Fruit fly (Drosophila melanogaster): ENCODE data around the gene CG17712.

The CG17712 gene

dm6 chr2L:1729607-1730011 is 22.3 kb downstream of the CG17712 start, which contains the start of the genes Eno and CG31937 (continued):
- no peak for TF ChIP-seq Sox100B (GFP tag; optimal IDR thresholded peaks at IDR 0.05)
- TF ChIP-seq Bdp1 (GFP tag; optimal IDR thresholded peaks at IDR 0.05), result peak; percentile 12
- TF ChIP-seq CG11504 (tag; optimal IDR thresholded peaks at IDR 0.05), result peak; percentile 48
- no peak for TF ChIP-seq Mes4 (GFP tag; optimal IDR thresholded peaks at IDR 0.05)
- TF ChIP-seq crp (GFP tag; optimal IDR thresholded peaks at IDR 0.05), result peak; percentile 6 to 88
- TF ChIP-seq dmrt99B (tag; optimal IDR thresholded peaks at IDR 0.05), result peak; percentile 40
- peak; percentile 44 for TF ChIP-seq CG13894 (tag; optimal IDR thresholded peaks at IDR 0.05)
- TF ChIP-seq CG3281 (GFP tag; optimal IDR thresholded peaks at IDR 0.05), result peak; percentile 62
- TF ChIP-seq Fer3 (tag; optimal IDR thresholded peaks at IDR 0.05), result peak; percentile 27
- 0 out of 3 replicates have a peak, but pooled peaks have one; percentile 21 for TF ChIP-seq croc (GFP tag; conservative IDR thresholded peaks at IDR 0.05)
- peak; percentile 51 for TF ChIP-seq HLH54F (GFP tag; optimal IDR thresholded peaks at IDR 0.05)
- no peak for TF ChIP-seq Abd-B (GFP tag; optimal IDR thresholded peaks at IDR 0.05)
- TF ChIP-seq unc-4 (GFP tag; IDR thresholded peaks at IDR 0.05; ENCODE audit: partially characterized antibody), result 0 out of 2 replicates have a peak, but pooled peaks have one; percentile 22
- peak; percentile 4 for TF ChIP-seq chn (GFP tag; optimal IDR thresholded peaks at IDR 0.05)
- peak; percentile 49 for TF ChIP-seq Drgx (GFP tag; IDR thresholded peaks at IDR 0.05)
- 0 out of 2 replicates have a peak, but pooled peaks have one; percentile 21 for TF ChIP-seq CG3847 (GFP tag; IDR thresholded peaks at IDR 0.05)
- no peak for TF ChIP-seq Ets97D (GFP tag; optimal IDR thresholded peaks at IDR 0.05)
- TF ChIP-seq CG7786 (GFP tag; optimal IDR thresholded peaks at IDR 0.05), result peak; percentile 67
- no peak for TF ChIP-seq Awh (GFP tag; IDR thresholded peaks at IDR 0.05)
- TF ChIP-seq CG4328 (GFP tag; optimal IDR thresholded peaks at IDR 0.05), result no peak
- no peak for TF ChIP-seq YL-1 (GFP tag; optimal IDR thresholded peaks at IDR 0.05)
- no peak for TF ChIP-seq pfk (GFP tag; optimal IDR thresholded peaks at IDR 0.05)
- no peak for TF ChIP-seq CG17186 (GFP tag; optimal IDR thresholded peaks at IDR 0.05)
- TF ChIP-seq CG14014 (GFP tag; IDR thresholded peaks at IDR 0.05), result peak; percentile 56
- TF ChIP-seq Camta (GFP tag; optimal IDR thresholded peaks at IDR 0.05), result no peak
- TF ChIP-seq cato (GFP tag; optimal IDR thresholded peaks at IDR 0.05; ENCODE audit: borderline replicate concordance), result no peak
- peak; percentile 93 for TF ChIP-seq sens (GFP tag)
- TF ChIP-seq ERR (GFP tag; optimal IDR thresholded peaks at IDR 0.05), result no peak
- TF ChIP-seq HHEX (GFP tag; optimal IDR thresholded peaks at IDR 0.05), result peak; percentile 53
- TF ChIP-seq Optix (GFP tag; IDR thresholded peaks at IDR 0.05), result 0 out of 3 replicates have a peak, but pooled peaks have one; percentile 8
- no peak for TF ChIP-seq CG9797 (GFP tag; optimal IDR thresholded peaks at IDR 0.05)
- TF ChIP-seq CG14710 (tag; optimal IDR thresholded peaks at IDR 0.05), result peak; percentile 1
- no peak for TF ChIP-seq CG4707 (GFP tag; optimal IDR thresholded peaks at IDR 0.05)
- TF ChIP-seq CG3838 (GFP tag; optimal IDR thresholded peaks at IDR 0.05), result no peak
- TF ChIP-seq E2f2 (GFP tag; IDR thresholded peaks at IDR 0.05), result peak; percentile 68
- TF ChIP-seq disco-r (GFP tag; optimal IDR thresholded peaks at IDR 0.05), result peak; percentile 19
- no peak for TF ChIP-seq Neu2 (GFP tag; optimal IDR thresholded peaks at IDR 0.05; ENCODE audit: borderline replicate concordance)
- TF ChIP-seq CG31388 (GFP tag; optimal IDR thresholded peaks at IDR 0.05), result no peak
- TF ChIP-seq D19B (GFP tag; optimal IDR thresholded peaks at IDR 0.05), result no peak
- TF ChIP-seq bigmax (GFP tag; optimal IDR thresholded peaks at IDR 0.05), result no peak
- no peak for TF ChIP-seq CG15696 (tag; optimal IDR thresholded peaks at IDR 0.05)
- TF ChIP-seq org-1 (GFP tag; optimal IDR thresholded peaks at IDR 0.05), result peak; percentile 14
- peak; percentile 30 for TF ChIP-seq CG2116 (GFP tag; optimal IDR thresholded peaks at IDR 0.05)
- no peak for TF ChIP-seq psq (GFP tag; optimal IDR thresholded peaks at IDR 0.05)
- no peak for TF ChIP-seq ab (GFP tag; optimal IDR thresholded peaks at IDR 0.05)
- no peak for TF ChIP-seq Poxn (GFP tag; IDR thresholded peaks at IDR 0.05)
- TF ChIP-seq Fer2 (tag; optimal IDR thresholded peaks at IDR 0.05), result no peak
- TF ChIP-seq kah (GFP tag; optimal IDR thresholded peaks at IDR 0.05), result no peak
- TF ChIP-seq CG17328 (GFP tag; IDR thresholded peaks at IDR 0.05), result peak; percentile 48
- TF ChIP-seq inv (GFP tag; IDR thresholded peaks at IDR 0.05; ENCODE audit: partially characterized antibody), result no peak
- TF ChIP-seq HmgD (GFP tag; optimal IDR thresholded peaks at IDR 0.05), result peak; percentile 21
